Worm (Caenorhabditis elegans): ENCODE results near the gene ndua-5.

The ndua-5 gene

ce11 chrIV:9540342-9540856 lies 15.7 kb upstream of the ndua-5 start, which contains the start of gene fbl-1:
TSS of gene fbl-1 (plus strand) at chrIV:9540806.
- TF ChIP-seq snpc-4 (tag; optimal IDR thresholded peaks at IDR 0.05): no peak
- TF ChIP-seq fos-1 (tag; optimal IDR thresholded peaks at IDR 0.05): peak; percentile 45

- TF ChIP-seq snpc-4 (tag; optimal IDR thresholded peaks at IDR 0.05) (no peak), nhr-77 (tag; optimal IDR thresholded peaks at IDR 0.05) (no peak), ceh-16 (tag; optimal IDR thresholded peaks at IDR 0.05) (no peak), peb-1 (tag; optimal IDR thresholded peaks at IDR 0.05) (no peak), ztf-1 (GFP tag; conservative IDR thresholded peaks at IDR 0.05) (no peak), ZK546.5 (tag; optimal IDR thresholded peaks at IDR 0.05) (no peak), nhr-11 (tag; optimal IDR thresholded peaks at IDR 0.05) (no peak), unc-55 (GFP tag; optimal IDR thresholded peaks at IDR 0.05) (no peak), nhr-129 (tag; optimal IDR thresholded peaks at IDR 0.05) (peak; percentile 60), F13H6.1 (tag; optimal IDR thresholded peaks at IDR 0.05) (peak; percentile 28), nhr-23 (tag; optimal IDR thresholded peaks at IDR 0.05) (no peak), elt-3 (tag; optimal IDR thresholded peaks at IDR 0.05) (no peak), elt-1 (tag; optimal IDR thresholded peaks at IDR 0.05) (no peak), lin-11 (tag; optimal IDR thresholded peaks at IDR 0.05) (no peak), blmp-1 (tag; optimal IDR thresholded peaks at IDR 0.05; ENCODE audit: insufficient read depth) (no peak), lin-13 (GFP tag; optimal IDR thresholded peaks at IDR 0.05) (no peak), R02D3.7 (tag; optimal IDR thresholded peaks at IDR 0.05) (no peak), crh-2 (tag; optimal IDR thresholded peaks at IDR 0.05) (no peak), lsy-2 (tag; optimal IDR thresholded peaks at IDR 0.05) (peak in 1 of 2 experiments; percentile 19), unc-62 (GFP tag; optimal IDR thresholded peaks at IDR 0.05) (no peak), alr-1 (tag; optimal IDR thresholded peaks at IDR 0.05) (no peak), mab-5 (tag; optimal IDR thresholded peaks at IDR 0.05) (no peak), nhr-21 (tag; optimal IDR thresholded peaks at IDR 0.05) (no peak), mdl-1 (tag; optimal IDR thresholded peaks at IDR 0.05) (no peak), sma-9 (GFP tag; optimal IDR thresholded peaks at IDR 0.05) (no peak), sma-9 (tag; optimal IDR thresholded peaks at IDR 0.05) (no peak), zag-1 (tag; optimal IDR thresholded peaks at IDR 0.05) (no peak), ztf-11 (tag; optimal IDR thresholded peaks at IDR 0.05) (no peak), nhr-12 (tag; optimal IDR thresholded peaks at IDR 0.05) (no peak), nhr-10 (tag; optimal IDR thresholded peaks at IDR 0.05) (no peak), lin-39 (tag; optimal IDR thresholded peaks at IDR 0.05) (no peak), nhr-25 (tag; optimal IDR thresholded peaks at IDR 0.05) (no peak), egl-27 (tag; optimal IDR thresholded peaks at IDR 0.05) (no peak), dmd-4 (tag; optimal IDR thresholded peaks at IDR 0.05) (no peak), C34F6.9 (tag; optimal IDR thresholded peaks at IDR 0.05) (peak; percentile 16)
Observed at ce11 chrIV:9538214-9538613, 13.5 kb upstream of the ndua-5 start.

ce11 chrIV:9537500-9537899 lies 12.8 kb upstream of the ndua-5 start:
- TF ChIP-seq unc-39 (tag; optimal IDR thresholded peaks at IDR 0.05) (no peak), fos-1 (tag; optimal IDR thresholded peaks at IDR 0.05) (peak; percentile 20)

ce11 chrIV:9536124-9536523 lies 11.4 kb upstream of the ndua-5 start:
- TF ChIP-seq sma-9 (GFP tag; optimal IDR thresholded peaks at IDR 0.05): peak; percentile 24
- TF ChIP-seq sma-9 (tag; optimal IDR thresholded peaks at IDR 0.05): no peak
- no peak for TF ChIP-seq lsy-2 (tag; optimal IDR thresholded peaks at IDR 0.05)
- no peak for TF ChIP-seq mbf-1 (tag; optimal IDR thresholded peaks at IDR 0.05)
- TF ChIP-seq egl-27 (tag; optimal IDR thresholded peaks at IDR 0.05): no peak
- TF ChIP-seq ZK546.5 (tag; optimal IDR thresholded peaks at IDR 0.05): no peak
- TF ChIP-seq ceh-82 (tag; optimal IDR thresholded peaks at IDR 0.05): no peak
